Fruit fly (Drosophila melanogaster): ENCODE data around the gene CG12288.

CG12288 gene

dm6 chr2L:16902003-16902402 lies at the start of gene CG12288:
TSS of gene CG12288 (minus strand) at chr2L:16902218.
- TF ChIP-seq CG17801 (GFP tag; optimal IDR thresholded peaks at IDR 0.05; ENCODE audit: partially characterized antibody), result no peak

- TF ChIP-seq CG17801 (GFP tag; optimal IDR thresholded peaks at IDR 0.05; ENCODE audit: partially characterized antibody), result no peak
Observed at dm6 chr2L:16921825-16922224, 19.8 kb upstream of the CG12288 start.

- no peak for TF ChIP-seq CG17801 (GFP tag; optimal IDR thresholded peaks at IDR 0.05; ENCODE audit: partially characterized antibody)
Observed at dm6 chr2L:16910177-16910576, 8.2 kb upstream of the CG12288 start, which contains the start of gene ApepP. TSS of gene ApepP (minus strand) at chr2L:16910418.

- TF ChIP-seq CG17801 (GFP tag; optimal IDR thresholded peaks at IDR 0.05; ENCODE audit: partially characterized antibody), result no peak
Observed at dm6 chr2L:16909290-16909689, 7.3 kb upstream of the CG12288 start.

- TF ChIP-seq CG17801 (GFP tag; optimal IDR thresholded peaks at IDR 0.05; ENCODE audit: partially characterized antibody), result no peak
Observed at dm6 chr2L:16900373-16900772, 1.6 kb downstream of the CG12288 start, which contains the start of gene CG31805. TSS of gene CG31805 (minus strand) at chr2L:16900473.

- no peak for TF ChIP-seq CG17801 (GFP tag; optimal IDR thresholded peaks at IDR 0.05; ENCODE audit: partially characterized antibody)
Observed at dm6 chr2L:16889608-16890007, 12.4 kb downstream of the CG12288 start, which contains the start of gene CG42556. TSS of gene CG42556 (plus strand) at chr2L:16889908.

dm6 chr2L:16888574-16889376 lies 13.2 kb downstream of the CG12288 start:
- TF ChIP-seq CG17801 (GFP tag; optimal IDR thresholded peaks at IDR 0.05; ENCODE audit: partially characterized antibody), result no peak

dm6 chr2L:16887660-16888573 lies 14.1 kb downstream of the CG12288 start, which contains the start of the genes osi and tweek:
TSS of gene osi (minus strand) at chr2L:16887966.
TSS of gene tweek (plus strand) at chr2L:16888490.
- TF ChIP-seq CG17801 (GFP tag; optimal IDR thresholded peaks at IDR 0.05; ENCODE audit: partially characterized antibody), result peak; percentile 39

- peak; percentile 17 for TF ChIP-seq CG17801 (GFP tag; optimal IDR thresholded peaks at IDR 0.05; ENCODE audit: partially characterized antibody)
Observed at dm6 chr2L:16886459-16886858, 15.6 kb downstream of the CG12288 start.

- TF ChIP-seq CG17801 (GFP tag; optimal IDR thresholded peaks at IDR 0.05; ENCODE audit: partially characterized antibody), result no peak
Observed at dm6 chr2L:16885347-16885746, 16.7 kb downstream of the CG12288 start.

dm6 chr2L:16884702-16885101 lies 17.3 kb downstream of the CG12288 start:
- TF ChIP-seq CG17801 (GFP tag; optimal IDR thresholded peaks at IDR 0.05; ENCODE audit: partially characterized antibody), result no peak

dm6 chr2L:16882871-16883849 lies 18.9 kb downstream of the CG12288 start:
- no peak for TF ChIP-seq CG17801 (GFP tag; optimal IDR thresholded peaks at IDR 0.05; ENCODE audit: partially characterized antibody)

dm6 chr2L:16882372-16882771 lies 19.6 kb downstream of the CG12288 start:
- no peak for TF ChIP-seq CG17801 (GFP tag; optimal IDR thresholded peaks at IDR 0.05; ENCODE audit: partially characterized antibody)

- TF ChIP-seq CG17801 (GFP tag; optimal IDR thresholded peaks at IDR 0.05; ENCODE audit: partially characterized antibody), result peak; percentile 43
Observed at dm6 chr2L:16880930-16881329, 21.1 kb downstream of the CG12288 start.
